Fruit fly (Drosophila melanogaster): Measurements from ENCODE around the gene CG15362.
A peak's percentile ranks its signal among the peaks of the same experiment; 100 is the strongest.

dm6 chr2L:2015204-2015603 is 34.2 kb downstream of the CG15362 start:
- TF ChIP-seq Blimp-1 (GFP tag; optimal IDR thresholded peaks at IDR 0.05) (no peak), Hr38 (GFP tag; optimal IDR thresholded peaks at IDR 0.05) (no peak), Sox102F (GFP tag; optimal IDR thresholded peaks at IDR 0.05) (no peak), Ets21C (GFP tag; optimal IDR thresholded peaks at IDR 0.05) (no peak), dsx (GFP tag; optimal IDR thresholded peaks at IDR 0.05; ENCODE audit: poor library complexity, severe bottlenecking) (no peak), CG34406 (GFP tag; optimal IDR thresholded peaks at IDR 0.05) (no peak), Eip78C (GFP tag) (peak; percentile 51), ss (GFP tag; optimal IDR thresholded peaks at IDR 0.05) (no peak), fkh (GFP tag; optimal IDR thresholded peaks at IDR 0.05) (peak; percentile 14)
